Worm (Caenorhabditis elegans) whole organism, early embryonic: Measurements from ENCODE around the gene unc-24.

Source experiments
- B0310.2 ChIP-seq: sonication (generic microtip); optimal IDR thresholded peaks from 2 replicates; lab custom pipeline; 2016; ENCODE audit warnings: mild to moderate bottlenecking, missing genetic modification characterization, missing compliant biosample characterization
- F13C5.2 ChIP-seq: sonication (generic microtip); optimal IDR thresholded peaks from 2 replicates; lab custom pipeline; 2017; ENCODE audit warnings: mild to moderate bottlenecking, missing genetic modification characterization, inconsistent platforms, missing compliant biosample characterization
- aly-1 ChIP-seq: sonication (generic microtip); optimal IDR thresholded peaks from 2 replicates; lab custom pipeline; 2016; ENCODE audit warnings: missing genetic modification characterization, missing compliant biosample characterization
- ama-1 ChIP-seq: fragments of 150-350 bp; optimal IDR thresholded peaks from 2 replicates; lab custom pipeline; 2014
- ets-7 ChIP-seq: sonication (generic microtip); optimal IDR thresholded peaks from 2 replicates; lab custom pipeline; 2016; ENCODE audit warnings: missing genotype, missing genetic modification characterization, missing compliant biosample characterization
- hmbx-1 ChIP-seq: sonication (generic microtip); optimal IDR thresholded peaks from 2 replicates; lab custom pipeline; 2016; ENCODE audit warnings: mild to moderate bottlenecking, missing genetic modification characterization, missing compliant biosample characterization
- hnd-1 ChIP-seq: sonication (generic microtip); optimal IDR thresholded peaks from 2 replicates; lab custom pipeline; 2016; ENCODE audit warnings: missing genetic modification characterization, missing compliant biosample characterization
- scrt-1 ChIP-seq: fragments of 200-800 bp; sonication (Bioruptor generic); IDR thresholded peaks from 2 replicates; pipeline ENCODE4 v1.3.6; 2022; ENCODE audit warnings: missing genetic modification characterization, missing compliant biosample characterization
- sea-1 ChIP-seq: fragments of 200-800 bp; sonication (Bioruptor generic); conservative IDR thresholded peaks from 2 replicates; pipeline ENCODE4 v1.3.6; 2022; ENCODE audit warnings: missing genetic modification characterization, missing compliant biosample characterization
- tbx-11 ChIP-seq: fragments of 200-800 bp; sonication (Bioruptor generic); IDR thresholded peaks from 2 replicates; pipeline ENCODE4 v1.3.6; 2022; ENCODE audit warnings: missing genetic modification characterization, missing compliant biosample characterization
- tbx-37 ChIP-seq: fragments of 200-800 bp; sonication (Bioruptor generic); conservative IDR thresholded peaks from 2 replicates; pipeline ENCODE4 v1.3.6; 2022; ENCODE audit warnings: missing genetic modification reagents, missing genetic modification characterization, missing compliant biosample characterization
- tra-4 ChIP-seq: sonication (generic microtip); optimal IDR thresholded peaks from 2 replicates; lab custom pipeline; 2017; ENCODE audit warnings: missing genetic modification characterization, missing compliant biosample characterization

DNA sequence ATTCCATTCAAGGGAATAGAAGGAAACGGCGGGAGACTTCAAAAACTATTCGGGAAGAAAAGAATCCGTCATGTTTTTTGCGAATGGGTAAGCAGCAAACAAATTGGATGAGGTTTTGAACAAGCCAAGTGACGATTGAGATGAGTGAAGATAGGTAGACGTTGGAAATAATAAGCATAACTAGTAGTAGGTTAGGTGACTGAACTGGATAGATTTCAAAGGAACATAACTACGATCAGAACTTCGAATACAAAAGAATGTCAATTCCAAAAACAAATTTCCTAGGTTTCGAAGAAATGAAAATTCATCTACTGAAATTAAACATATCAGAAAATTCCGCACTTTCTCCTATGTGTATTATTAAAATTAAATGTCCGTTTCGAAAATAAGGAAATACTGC is 27.9 kb downstream of the unc-24 start:
- no peak for TF ChIP-seq ama-1 (lab: Kevin White, UChicago)
- TF ChIP-seq tbx-37: no peak
- TF ChIP-seq hmbx-1 (tag; lab: Kevin White, UChicago): no peak
- TF ChIP-seq tra-4 (tag; lab: Kevin White, UChicago): no peak
- no peak for TF ChIP-seq B0310.2
- TF ChIP-seq aly-1: no peak
- no peak for TF ChIP-seq ets-7 (tag; lab: Kevin White, UChicago)
- no peak for TF ChIP-seq hnd-1
- no peak for TF ChIP-seq tbx-11
- no peak for TF ChIP-seq sea-1 (GFP tag; lab: Robert Waterston, UW)
- TF ChIP-seq scrt-1 (GFP tag; lab: Robert Waterston, UW): no peak
- TF ChIP-seq F13C5.2 (tag; lab: Kevin White, UChicago): no peak
